Worm (Caenorhabditis elegans) whole organism, mixed stage, embryonic: ENCODE results near the gene lelo-3.

Experiments used
- M03D4.4 ChIP-seq: sonication (generic microtip); optimal IDR thresholded peaks from 2 replicates; lab custom pipeline; 2017; ENCODE audit warnings: mild to moderate bottlenecking, missing genetic modification characterization, missing compliant biosample characterization
- lin-13 ChIP-seq: fragments of 150-350 bp; optimal IDR thresholded peaks from 2 replicates; lab custom pipeline; 2014; ENCODE audit warnings: missing biosample characterization, missing genetic modification characterization
- nhr-76 ChIP-seq: sonication (generic microtip); optimal IDR thresholded peaks from 2 replicates; lab custom pipeline; 2017; ENCODE audit warnings: missing biosample characterization, missing genetic modification characterization
- pha-4 ChIP-seq: fragments of 150-350 bp; optimal IDR thresholded peaks from 2 replicates; lab custom pipeline; 2018; ENCODE audit warnings: missing biosample characterization, missing genetic modification reagents, missing genetic modification characterization

ce11 chrX:6002479-6002878, 19.9 kb downstream of the lelo-3 start:
- TF ChIP-seq M03D4.4 (tag; lab: Kevin White, UChicago) (no peak), lin-13 (tag; lab: Kevin White, UChicago) (no peak), pha-4 (tag; lab: Kevin White, UChicago) (no peak), nhr-76 (tag; lab: Kevin White, UChicago) (no peak)
